Worm (Caenorhabditis elegans) whole organism, L1 larva: ENCODE data around the gene smk-1.

Source experiments
- aly-2 ChIP-seq: fragments of 150-350 bp; optimal IDR thresholded peaks from 2 replicates; lab custom pipeline; 2014; ENCODE audit warnings: missing biosample characterization, missing genetic modification characterization
- ama-1 ChIP-seq: fragments of 150-350 bp; optimal IDR thresholded peaks from 2 replicates; lab custom pipeline; 2014
- ceh-8 ChIP-seq: fragments of 200-800 bp; sonication (Bioruptor generic); optimal IDR thresholded peaks from 2 replicates; lab custom pipeline; 2018; ENCODE audit warnings: mild to moderate bottlenecking, missing genetic modification characterization, moderate library complexity, missing compliant biosample characterization
- efl-1 ChIP-seq, 4 experiments: fragments of 150-350 bp; optimal IDR thresholded peaks in 3 of 4; peaks in 1 of 4; 1 replicate in 1 of 4; 2 replicates in 3 of 4; lab custom pipeline; 2014; ENCODE audit warnings: missing biosample characterization in 2 of 4, missing genetic modification characterization in 2 of 4, missing genetic modification reagents in 2 of 4
- egl-27 ChIP-seq, 2 experiments: fragments of 150-350 bp in 1 of 2; sonication (generic microtip); optimal IDR thresholded peaks; 3 replicates each; lab custom pipeline; 2017 to 2018; ENCODE audit warnings: missing biosample characterization in 2 of 2, missing genetic modification characterization in 2 of 2, missing genetic modification reagents in 2 of 2
- elt-2 ChIP-seq: sonication (generic microtip); optimal IDR thresholded peaks from 2 replicates; lab custom pipeline; 2016; ENCODE audit warnings: missing genetic modification characterization, mild to moderate bottlenecking, inconsistent platforms, missing compliant biosample characterization, missing genetic modification reagents
- ets-5 ChIP-seq: fragments of 200-800 bp; sonication (Bioruptor generic); IDR thresholded peaks from 2 replicates; pipeline ENCODE4 v1.3.6; 2022; ENCODE audit warnings: missing genetic modification characterization, missing compliant biosample characterization
- jun-1 ChIP-seq: fragments of 150-350 bp; optimal IDR thresholded peaks from 2 replicates; lab custom pipeline; 2014; ENCODE audit warnings: missing biosample characterization, missing genetic modification reagents, missing genetic modification characterization
- nhr-76 ChIP-seq: sonication (generic microtip); optimal IDR thresholded peaks from 2 replicates; lab custom pipeline; 2017; ENCODE audit warnings: missing biosample characterization, missing genetic modification characterization
- skn-1 ChIP-seq: fragments of 150-350 bp; optimal IDR thresholded peaks from 2 replicates; lab custom pipeline; 2014; ENCODE audit warnings: missing biosample characterization, missing genetic modification characterization
- snpc-4 ChIP-seq: fragments of 150-350 bp; optimal IDR thresholded peaks from 2 replicates; lab custom pipeline; 2014; ENCODE audit warnings: missing biosample characterization, missing genetic modification characterization
- unc-62 ChIP-seq: fragments of 150-350 bp; optimal IDR thresholded peaks from 2 replicates; lab custom pipeline; 2014; ENCODE audit warnings: missing biosample characterization, missing genetic modification reagents, missing genetic modification characterization
- zip-4 ChIP-seq: fragments of 200-800 bp; sonication (Bioruptor generic); optimal IDR thresholded peaks from 2 replicates; lab custom pipeline; 2018; ENCODE audit warnings: mild to moderate bottlenecking, missing genetic modification characterization, moderate library complexity, missing compliant biosample characterization
- ztf-4 ChIP-seq: fragments of 150-350 bp; optimal IDR thresholded peaks from 2 replicates; lab custom pipeline; 2014; ENCODE audit warnings: missing biosample characterization, missing genetic modification characterization

- TF ChIP-seq ama-1 (lab: Kevin White, UChicago) (no peak), aly-2 (tag; lab: Kevin White, UChicago) (no peak), ztf-4 (tag; lab: Kevin White, UChicago) (no peak), elt-2 (tag; lab: Kevin White, UChicago) (no peak), snpc-4 (no peak), nhr-76 (tag; lab: Kevin White, UChicago) (no peak), jun-1 (tag; lab: Kevin White, UChicago) (no peak), zip-4 (GFP tag; lab: Kevin White, UChicago) (no peak), ets-5 (GFP tag; lab: Robert Waterston, UW) (no peak), efl-1 (optimal IDR thresholded peaks at IDR 0.05; lab: Kevin White, UChicago) (no peak), efl-1 (GFP tag; optimal IDR thresholded peaks at IDR 0.05 in 1 of 2; lab: Kevin White, UChicago) (no peak), unc-62 (GFP tag; lab: Kevin White, UChicago) (no peak), skn-1 (no peak), ceh-8 (GFP tag; lab: Kevin White, UChicago) (no peak), egl-27 (tag; optimal IDR thresholded peaks at IDR 0.05; lab: Kevin White, UChicago) (no peak)
Measured at ce11 chrV:8599957-8600356, 7.6 kb upstream of the smk-1 start.
